Worm (Caenorhabditis elegans) whole organism, L1 larva: ENCODE data around the gene srh-145.

Source experiments
- C04F5.9 ChIP-seq: sonication (generic microtip); optimal IDR thresholded peaks from 2 replicates; lab custom pipeline; 2016; ENCODE audit warnings: missing genetic modification characterization, missing compliant biosample characterization
- C34B4.2 ChIP-seq: sonication (generic microtip); optimal IDR thresholded peaks from 2 replicates; lab custom pipeline; 2017; ENCODE audit warnings: mild to moderate bottlenecking, missing genetic modification characterization, missing compliant biosample characterization
- Y116A8C.19 ChIP-seq: sonication (generic microtip); optimal IDR thresholded peaks from 2 replicates; lab custom pipeline; 2016; ENCODE audit warnings: missing compliant biosample characterization, missing genetic modification characterization, borderline replicate concordance
- aha-1 ChIP-seq: fragments of 150-350 bp; optimal IDR thresholded peaks from 2 replicates; lab custom pipeline; 2014; ENCODE audit warnings: missing biosample characterization, missing genetic modification characterization
- blmp-1 ChIP-seq: fragments of 150-350 bp; optimal IDR thresholded peaks from 2 replicates; lab custom pipeline; 2014; ENCODE audit warnings: missing biosample characterization, missing genetic modification characterization
- ceh-8 ChIP-seq: fragments of 200-800 bp; sonication (Bioruptor generic); optimal IDR thresholded peaks from 2 replicates; lab custom pipeline; 2018; ENCODE audit warnings: mild to moderate bottlenecking, missing genetic modification characterization, moderate library complexity, missing compliant biosample characterization
- egl-13 ChIP-seq: sonication (generic microtip); optimal IDR thresholded peaks from 2 replicates; lab custom pipeline; 2016; ENCODE audit warnings: missing genotype, missing genetic modification reagents, missing genetic modification characterization, missing compliant biosample characterization
- fkh-4 ChIP-seq: sonication (generic microtip); optimal IDR thresholded peaks from 2 replicates; lab custom pipeline; 2016; ENCODE audit warnings: missing compliant biosample characterization, missing genetic modification characterization, borderline replicate concordance
- fkh-8 ChIP-seq: sonication (generic microtip); optimal IDR thresholded peaks from 2 replicates; lab custom pipeline; 2016; ENCODE audit warnings: mild to moderate bottlenecking, missing genetic modification characterization, missing compliant biosample characterization
- fos-1 ChIP-seq: fragments of 150-350 bp; optimal IDR thresholded peaks from 2 replicates; lab custom pipeline; 2014; ENCODE audit warnings: missing biosample characterization, missing genetic modification characterization
- grh-1 ChIP-seq: fragments of 200-800 bp; sonication (Bioruptor generic); IDR thresholded peaks from 2 replicates; pipeline ENCODE4 v1.3.6; 2022; ENCODE audit warnings: missing genetic modification reagents, missing genetic modification characterization, missing compliant biosample characterization
- hlh-4 ChIP-seq: sonication (generic microtip); optimal IDR thresholded peaks from 2 replicates; lab custom pipeline; 2016; ENCODE audit warnings: mild to moderate bottlenecking, missing genetic modification characterization, missing compliant biosample characterization
- jun-1 ChIP-seq: fragments of 150-350 bp; optimal IDR thresholded peaks from 2 replicates; lab custom pipeline; 2014; ENCODE audit warnings: missing biosample characterization, missing genetic modification reagents, missing genetic modification characterization
- lin-14 ChIP-seq: fragments of 200-800 bp; sonication (Bioruptor generic); optimal IDR thresholded peaks from 2 replicates; lab custom pipeline; 2018; ENCODE audit warnings: mild to moderate bottlenecking, missing genetic modification characterization, moderate library complexity, missing compliant biosample characterization
- lin-15B ChIP-seq: fragments of 150-350 bp; sonication (generic microtip); optimal IDR thresholded peaks from 3 replicates; lab custom pipeline; 2014; ENCODE audit warnings: missing biosample characterization, missing genetic modification characterization
- lin-35 ChIP-seq, 2 experiments: fragments of 150-350 bp; optimal IDR thresholded peaks; 2 replicates each; lab custom pipeline; 2014; ENCODE audit warnings: missing biosample characterization in 2 of 2, missing genetic modification characterization in 2 of 2, missing genetic modification reagents in 2 of 2
- lin-39 ChIP-seq: fragments of 150-350 bp; optimal IDR thresholded peaks from 2 replicates; lab custom pipeline; 2014; ENCODE audit warnings: missing biosample characterization, missing genetic modification reagents, missing genetic modification characterization
- mep-1 ChIP-seq: fragments of 150-350 bp; optimal IDR thresholded peaks from 2 replicates; lab custom pipeline; 2014; ENCODE audit warnings: missing biosample characterization, missing genetic modification characterization
- nhr-11 ChIP-seq: fragments of 150-350 bp; optimal IDR thresholded peaks from 2 replicates; lab custom pipeline; 2014; ENCODE audit warnings: missing biosample characterization, missing genetic modification characterization
- nhr-12 ChIP-seq: sonication (generic microtip); optimal IDR thresholded peaks from 2 replicates; lab custom pipeline; 2017; ENCODE audit warnings: missing biosample characterization, missing genetic modification characterization
- nhr-20 ChIP-seq: sonication (generic microtip); optimal IDR thresholded peaks from 2 replicates; lab custom pipeline; 2016; ENCODE audit warnings: mild to moderate bottlenecking, missing genetic modification characterization, missing compliant biosample characterization
- nhr-28 ChIP-seq: fragments of 150-350 bp; optimal IDR thresholded peaks from 2 replicates; lab custom pipeline; 2014; ENCODE audit warnings: missing biosample characterization, missing genetic modification characterization
- nhr-77 ChIP-seq: fragments of 150-350 bp; optimal IDR thresholded peaks from 2 replicates; lab custom pipeline; 2014; ENCODE audit warnings: missing biosample characterization, missing genetic modification characterization
- nhr-84 ChIP-seq: sonication (generic microtip); optimal IDR thresholded peaks from 2 replicates; lab custom pipeline; 2017; ENCODE audit warnings: missing biosample characterization, missing genetic modification characterization
- nhr-90 ChIP-seq: sonication (generic microtip); optimal IDR thresholded peaks from 2 replicates; lab custom pipeline; 2016; ENCODE audit warnings: mild to moderate bottlenecking, missing genetic modification characterization, missing compliant biosample characterization; ENCODE audit not compliant: poor library complexity
- pqm-1 ChIP-seq: sonication (generic microtip); optimal IDR thresholded peaks from 3 replicates; lab custom pipeline; 2017; ENCODE audit warnings: missing biosample characterization, missing genetic modification characterization
- rnt-1 ChIP-seq: sonication (generic microtip); optimal IDR thresholded peaks from 2 replicates; lab custom pipeline; 2016; ENCODE audit warnings: mild to moderate bottlenecking, missing genetic modification characterization, moderate library complexity, missing compliant biosample characterization
- skn-1 ChIP-seq: fragments of 150-350 bp; optimal IDR thresholded peaks from 2 replicates; lab custom pipeline; 2014; ENCODE audit warnings: missing biosample characterization, missing genetic modification characterization
- snu-23 ChIP-seq: sonication (generic microtip); optimal IDR thresholded peaks from 2 replicates; lab custom pipeline; 2016; ENCODE audit warnings: missing genetic modification characterization, missing compliant biosample characterization
- sptf-1 ChIP-seq: fragments of 150-350 bp; optimal IDR thresholded peaks from 2 replicates; lab custom pipeline; 2014; ENCODE audit warnings: missing biosample characterization, missing genetic modification characterization
- swsn-7 ChIP-seq: sonication (generic microtip); optimal IDR thresholded peaks from 2 replicates; lab custom pipeline; 2016; ENCODE audit warnings: missing genetic modification characterization, missing compliant biosample characterization
- tlp-1 ChIP-seq: fragments of 150-350 bp; optimal IDR thresholded peaks from 2 replicates; lab custom pipeline; 2014; ENCODE audit warnings: missing biosample characterization, missing genetic modification characterization
- unc-130 ChIP-seq: fragments of 150-350 bp; optimal IDR thresholded peaks from 2 replicates; lab custom pipeline; 2017; ENCODE audit warnings: missing biosample characterization, missing genetic modification characterization, inconsistent platforms
- unc-62 ChIP-seq: fragments of 150-350 bp; optimal IDR thresholded peaks from 2 replicates; lab custom pipeline; 2014; ENCODE audit warnings: missing biosample characterization, missing genetic modification reagents, missing genetic modification characterization
- unc-86 ChIP-seq: sonication (generic microtip); optimal IDR thresholded peaks from 2 replicates; lab custom pipeline; 2016; ENCODE audit warnings: missing genetic modification characterization, missing compliant biosample characterization
- xbp-1 ChIP-seq: sonication (generic microtip); optimal IDR thresholded peaks from 2 replicates; lab custom pipeline; 2016; ENCODE audit warnings: missing genetic modification characterization, missing compliant biosample characterization

Gene srh-145

ce11 chrV:16370039-16370438 is 40.5 kb upstream of the srh-145 start (continued):
- peak; percentile 81 for TF ChIP-seq snu-23 (GFP tag; lab: Kevin White, UChicago)

- TF ChIP-seq lin-14 (GFP tag; lab: Kevin White, UChicago) (no peak), fos-1 (tag; lab: Kevin White, UChicago) (no peak), nhr-11 (tag; lab: Kevin White, UChicago) (no peak), nhr-12 (tag; lab: Kevin White, UChicago) (no peak), unc-130 (no peak), jun-1 (tag; lab: Kevin White, UChicago) (no peak), hlh-4 (tag; lab: Kevin White, UChicago) (no peak), nhr-20 (no peak), grh-1 (GFP tag; lab: Robert Waterston, UW) (no peak), lin-15B (tag; lab: Kevin White, UChicago) (no peak), xbp-1 (tag; lab: Kevin White, UChicago) (no peak), sptf-1 (tag; lab: Kevin White, UChicago) (no peak), rnt-1 (no peak), skn-1 (tag; lab: Kevin White, UChicago) (no peak)
Observed at ce11 chrV:16374676-16375075, 35.8 kb upstream of the srh-145 start, which contains the start of gene srv-34. srv-34 (minus strand) TSS chrV:16374776.

ce11 chrV:16376430-16376948 is 34.0 kb upstream of the srh-145 start:
- TF ChIP-seq nhr-77 (tag; lab: Kevin White, UChicago) (no peak), fkh-8 (tag; lab: Kevin White, UChicago) (no peak), unc-86 (no peak), nhr-84 (tag; lab: Kevin White, UChicago) (no peak), lin-39 (tag; lab: Kevin White, UChicago) (no peak), rnt-1 (no peak), nhr-90 (no peak), ceh-8 (GFP tag; lab: Kevin White, UChicago) (no peak), fkh-4 (tag; lab: Kevin White, UChicago) (no peak), aha-1 (tag; lab: Kevin White, UChicago) (no peak), pqm-1 (tag; lab: Kevin White, UChicago) (no peak), mep-1 (tag; lab: Kevin White, UChicago) (no peak), unc-62 (GFP tag; lab: Kevin White, UChicago) (no peak), C34B4.2 (tag; lab: Kevin White, UChicago) (no peak), skn-1 (tag; lab: Kevin White, UChicago) (no peak), egl-13 (tag; lab: Kevin White, UChicago) (no peak)

ce11 chrV:16377188-16377587 is 33.3 kb upstream of the srh-145 start:
- TF ChIP-seq swsn-7, result no peak

- no peak for TF ChIP-seq lin-35 (GFP tag; optimal IDR thresholded peaks at IDR 0.05; lab: Kevin White, UChicago)
- no peak for TF ChIP-seq C04F5.9
- TF ChIP-seq nhr-11 (tag; lab: Kevin White, UChicago), result no peak
- TF ChIP-seq ceh-8 (GFP tag; lab: Kevin White, UChicago), result no peak
- no peak for TF ChIP-seq tlp-1 (tag; lab: Kevin White, UChicago)
- TF ChIP-seq Y116A8C.19 (tag; lab: Kevin White, UChicago), result no peak
- TF ChIP-seq blmp-1 (tag; lab: Kevin White, UChicago), result no peak
- no peak for TF ChIP-seq nhr-28 (tag; lab: Kevin White, UChicago)
- TF ChIP-seq, all 84 proteins: peak for 0
Observed at ce11 chrV:16377849-16378248, 32.7 kb upstream of the srh-145 start, which contains the start of gene F13A7.1. F13A7.1 (minus strand) TSS chrV:16377949.
